Worm (Caenorhabditis elegans): ENCODE results near the gene Y34B4A.10.
A peak's percentile ranks its signal among the peaks of the same experiment; 100 is the strongest.

Y34B4A.10 gene

ce11 chrX:5276772-5277171 lies 27.1 kb downstream of the Y34B4A.10 start:
- TF ChIP-seq R02D3.7 (tag; optimal IDR thresholded peaks at IDR 0.05) (no peak), fkh-2 (tag; optimal IDR thresholded peaks at IDR 0.05) (no peak), nhr-43 (tag; optimal IDR thresholded peaks at IDR 0.05; ENCODE audit: poor library complexity, severe bottlenecking) (no peak), lin-15B (tag; optimal IDR thresholded peaks at IDR 0.05) (no peak), nhr-23 (tag; optimal IDR thresholded peaks at IDR 0.05) (no peak), nhr-237 (tag; optimal IDR thresholded peaks at IDR 0.05) (no peak), nfya-1 (tag; optimal IDR thresholded peaks at IDR 0.05; ENCODE audit: insufficient read depth) (no peak), nhr-28 (tag; optimal IDR thresholded peaks at IDR 0.05) (no peak), nhr-76 (tag; optimal IDR thresholded peaks at IDR 0.05) (no peak), ceh-9 (tag; optimal IDR thresholded peaks at IDR 0.05) (no peak), zag-1 (tag; optimal IDR thresholded peaks at IDR 0.05) (no peak), hmg-11 (tag; optimal IDR thresholded peaks at IDR 0.05) (no peak)

- TF ChIP-seq skn-1 (tag; optimal IDR thresholded peaks at IDR 0.05) (no peak), snpc-4 (tag; optimal IDR thresholded peaks at IDR 0.05) (no peak), fkh-10 (GFP tag; optimal IDR thresholded peaks at IDR 0.05) (no peak), ama-1 (optimal IDR thresholded peaks at IDR 0.05) (no peak), sea-2 (GFP tag; optimal IDR thresholded peaks at IDR 0.05) (no peak), ZK546.5 (tag; optimal IDR thresholded peaks at IDR 0.05) (no peak), elt-3 (tag; optimal IDR thresholded peaks at IDR 0.05) (no peak), aly-2 (tag; optimal IDR thresholded peaks at IDR 0.05) (no peak), mdl-1 (tag; optimal IDR thresholded peaks at IDR 0.05) (no peak), jun-1 (tag; optimal IDR thresholded peaks at IDR 0.05) (no peak), egl-27 (tag; optimal IDR thresholded peaks at IDR 0.05) (no peak), tbx-2 (tag; optimal IDR thresholded peaks at IDR 0.05) (no peak), nhr-43 (tag; optimal IDR thresholded peaks at IDR 0.05; ENCODE audit: poor library complexity, severe bottlenecking) (no peak)
Observed at ce11 chrX:5278249-5278648, 28.5 kb downstream of the Y34B4A.10 start.

ce11 chrX:5279170-5279635 lies 29.5 kb downstream of the Y34B4A.10 start, which contains the start of gene Y34B4A.2:
Y34B4A.2 (plus strand) TSS chrX:5279497.
- TF ChIP-seq pqm-1 (tag; optimal IDR thresholded peaks at IDR 0.05) = peak; percentile 53
- no peak for TF ChIP-seq mml-1 (tag; optimal IDR thresholded peaks at IDR 0.05)
- peak; percentile 41 for TF ChIP-seq lin-15B (tag; optimal IDR thresholded peaks at IDR 0.05)
- peak; percentile 89 for TF ChIP-seq R02D3.7 (tag; optimal IDR thresholded peaks at IDR 0.05)
- peak; percentile 43 for TF ChIP-seq nfya-1 (tag; optimal IDR thresholded peaks at IDR 0.05; ENCODE audit: insufficient read depth)
- TF ChIP-seq elt-2 (tag; optimal IDR thresholded peaks at IDR 0.05) = peak; percentile 91
- TF ChIP-seq elt-1 (tag; optimal IDR thresholded peaks at IDR 0.05) = no peak
- peak; percentile 45 for TF ChIP-seq pha-4 (tag; optimal IDR thresholded peaks at IDR 0.05)

ce11 chrX:5279674-5280073 lies 30.0 kb downstream of the Y34B4A.10 start, which contains the start of gene rga-8:
rga-8 (minus strand) TSS chrX:5279774.
- TF ChIP-seq fkh-2 (tag; optimal IDR thresholded peaks at IDR 0.05) = no peak
- no peak for TF ChIP-seq nhr-77 (tag; optimal IDR thresholded peaks at IDR 0.05)
- no peak for TF ChIP-seq snpc-4 (tag; optimal IDR thresholded peaks at IDR 0.05)
- TF ChIP-seq nhr-23 (tag; optimal IDR thresholded peaks at IDR 0.05) = no peak
- TF ChIP-seq lsy-12 (tag; optimal IDR thresholded peaks at IDR 0.05) = no peak
- no peak for TF ChIP-seq nhr-11 (tag; optimal IDR thresholded peaks at IDR 0.05)
- no peak for TF ChIP-seq unc-39 (tag; optimal IDR thresholded peaks at IDR 0.05)
- TF ChIP-seq nfya-1 (tag; optimal IDR thresholded peaks at IDR 0.05; ENCODE audit: insufficient read depth) = no peak

- TF ChIP-seq unc-39 (tag; optimal IDR thresholded peaks at IDR 0.05) = no peak
- TF ChIP-seq nhr-12 (tag; optimal IDR thresholded peaks at IDR 0.05) = no peak
- no peak for TF ChIP-seq ZK546.5 (tag; optimal IDR thresholded peaks at IDR 0.05)
- TF ChIP-seq nhr-67 (tag; optimal IDR thresholded peaks at IDR 0.05) = no peak
- TF ChIP-seq zag-1 (tag; optimal IDR thresholded peaks at IDR 0.05) = no peak
- no peak for TF ChIP-seq egl-5 (tag; optimal IDR thresholded peaks at IDR 0.05)
- TF ChIP-seq nhr-43 (tag; optimal IDR thresholded peaks at IDR 0.05; ENCODE audit: poor library complexity, severe bottlenecking) = no peak
- no peak for TF ChIP-seq nhr-237 (tag; optimal IDR thresholded peaks at IDR 0.05)
- TF ChIP-seq eor-1 (tag; optimal IDR thresholded peaks at IDR 0.05) = no peak
Observed at ce11 chrX:5283531-5283930, 33.8 kb downstream of the Y34B4A.10 start, which contains the start of gene vps-41. vps-41 (plus strand) TSS chrX:5283831.
